Worm (Caenorhabditis elegans) whole organism, early embryonic: ENCODE data around the gene lgc-44.

ENCODE experiments used
- aly-1 ChIP-seq: sonication (generic microtip); optimal IDR thresholded peaks from 2 replicates; lab custom pipeline; 2016; ENCODE audit warnings: missing genetic modification characterization, missing compliant biosample characterization
- ama-1 ChIP-seq: fragments of 150-350 bp; optimal IDR thresholded peaks from 2 replicates; lab custom pipeline; 2014
- ets-7 ChIP-seq: sonication (generic microtip); optimal IDR thresholded peaks from 2 replicates; lab custom pipeline; 2016; ENCODE audit warnings: missing genotype, missing genetic modification characterization, missing compliant biosample characterization
- flt-1 ChIP-seq: fragments of 200-800 bp; sonication (Bioruptor generic); IDR thresholded peaks from 2 replicates; pipeline ENCODE4 v1.3.6; 2022; ENCODE audit warnings: missing genetic modification characterization, missing compliant biosample characterization
- hmbx-1 ChIP-seq: sonication (generic microtip); optimal IDR thresholded peaks from 2 replicates; lab custom pipeline; 2016; ENCODE audit warnings: mild to moderate bottlenecking, missing genetic modification characterization, missing compliant biosample characterization
- hmg-4 ChIP-seq: fragments of 200-800 bp; sonication (Bioruptor generic); optimal IDR thresholded peaks from 2 replicates; lab custom pipeline; 2018; ENCODE audit warnings: mild to moderate bottlenecking, missing genetic modification characterization, missing compliant biosample characterization
- hnd-1 ChIP-seq: sonication (generic microtip); optimal IDR thresholded peaks from 2 replicates; lab custom pipeline; 2016; ENCODE audit warnings: missing genetic modification characterization, missing compliant biosample characterization
- tbx-11 ChIP-seq: fragments of 200-800 bp; sonication (Bioruptor generic); IDR thresholded peaks from 2 replicates; pipeline ENCODE4 v1.3.6; 2022; ENCODE audit warnings: missing genetic modification characterization, missing compliant biosample characterization

DNA sequence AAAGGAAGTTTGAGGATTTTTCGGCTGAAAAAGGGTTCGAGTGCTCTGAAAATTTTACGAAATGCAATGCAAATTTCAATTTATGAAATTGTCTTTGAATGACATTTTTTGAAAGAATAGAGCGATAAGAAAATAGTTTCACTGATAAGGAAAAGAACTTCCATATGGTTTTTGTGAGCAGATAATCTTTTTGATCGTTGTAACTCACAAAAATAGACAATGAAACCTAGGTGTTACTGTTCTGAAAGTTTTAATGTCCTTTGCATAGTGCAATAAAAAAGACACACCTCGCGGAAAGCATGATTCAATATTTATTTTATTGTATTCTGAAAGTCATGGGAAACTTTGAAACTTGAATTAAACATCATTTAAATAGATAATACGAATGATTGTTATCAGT is 44.5 kb upstream of the lgc-44 start:
- TF ChIP-seq flt-1 (GFP tag; lab: Robert Waterston, UW): no peak
- no peak for TF ChIP-seq ama-1
- no peak for TF ChIP-seq hmbx-1 (tag; lab: Kevin White, UChicago)
- no peak for TF ChIP-seq ets-7 (tag; lab: Kevin White, UChicago)
- no peak for TF ChIP-seq aly-1 (tag; lab: Kevin White, UChicago)
- TF ChIP-seq hmg-4: no peak
- TF ChIP-seq tbx-11 (GFP tag; lab: Robert Waterston, UW): no peak
- no peak for TF ChIP-seq hnd-1 (tag; lab: Kevin White, UChicago)
